Fruit fly (Drosophila melanogaster) whole organism, pupa: ENCODE data around the gene CG34303.

ENCODE experiments used
- CG12605 ChIP-seq: fragments of 200-800 bp; sonication (Bioruptor generic); IDR thresholded peaks from 2 replicates; pipeline ENCODE4 v1.3.6; 2022; ENCODE audit warnings: missing biosample characterization, missing genetic modification characterization
- CG13204 ChIP-seq: fragments of 200-800 bp; sonication (Bioruptor generic); optimal IDR thresholded peaks from 2 replicates; lab custom pipeline; 2018; ENCODE audit warnings: missing biosample characterization, mild to moderate bottlenecking, missing genetic modification characterization, moderate library complexity
- CG32121 ChIP-seq: fragments of 200-800 bp; sonication (Bioruptor generic); IDR thresholded peaks from 2 replicates; pipeline ENCODE4 v1.3.6; 2022; ENCODE audit warnings: missing biosample characterization, missing genetic modification characterization
- CG34367 ChIP-seq: fragments of 200-800 bp; sonication (Bioruptor generic); optimal IDR thresholded peaks from 2 replicates; lab custom pipeline; 2018; ENCODE audit warnings: missing biosample characterization, mild to moderate bottlenecking, missing genetic modification characterization
- CG4496 ChIP-seq: fragments of 200-800 bp; sonication (Bioruptor generic); IDR thresholded peaks from 3 replicates; pipeline ENCODE4 v1.3.6; 2022; ENCODE audit warnings: missing biosample characterization, missing genetic modification characterization
- CG8159 ChIP-seq: fragments of 200-800 bp; sonication (Bioruptor generic); optimal IDR thresholded peaks from 3 replicates; lab custom pipeline; 2018; ENCODE audit warnings: missing biosample characterization, mild to moderate bottlenecking, missing genetic modification characterization, moderate library complexity
- CG8301 ChIP-seq: fragments of 200-800 bp; sonication (Bioruptor generic); optimal IDR thresholded peaks from 2 replicates; lab custom pipeline; 2018; ENCODE audit warnings: missing biosample characterization, mild to moderate bottlenecking, missing genetic modification characterization
- CG9948 ChIP-seq: fragments of 200-800 bp; sonication (Bioruptor generic); optimal IDR thresholded peaks from 2 replicates; lab custom pipeline; 2018; ENCODE audit warnings: missing biosample characterization, mild to moderate bottlenecking, missing genetic modification characterization, moderate library complexity
- D1 ChIP-seq: fragments of 200-800 bp; sonication (Bioruptor generic); optimal IDR thresholded peaks from 2 replicates; lab custom pipeline; 2018; ENCODE audit warnings: missing biosample characterization, mild to moderate bottlenecking, missing genetic modification characterization, moderate library complexity
- EcR ChIP-seq: fragments of 200-800 bp; sonication (Bioruptor generic); optimal IDR thresholded peaks from 3 replicates; lab custom pipeline; 2019; ENCODE audit warnings: missing biosample characterization, missing genetic modification characterization, mild to moderate bottlenecking, moderate library complexity, missing genetic modification reagents
- Ets98B ChIP-seq: fragments of 200-800 bp; sonication (Bioruptor generic); IDR thresholded peaks from 2 replicates; pipeline ENCODE4 v1.3.6; 2022; ENCODE audit warnings: missing biosample characterization, missing genetic modification characterization
- Pif1A ChIP-seq: fragments of 200-800 bp; sonication (Bioruptor generic); optimal IDR thresholded peaks from 3 replicates; lab custom pipeline; 2016; ENCODE audit warnings: missing biosample characterization, missing genetic modification characterization
- Pif1B ChIP-seq: fragments of 200-800 bp; sonication (Bioruptor generic); optimal IDR thresholded peaks from 3 replicates; lab custom pipeline; 2016; ENCODE audit warnings: missing biosample characterization, missing genetic modification characterization

DNA sequence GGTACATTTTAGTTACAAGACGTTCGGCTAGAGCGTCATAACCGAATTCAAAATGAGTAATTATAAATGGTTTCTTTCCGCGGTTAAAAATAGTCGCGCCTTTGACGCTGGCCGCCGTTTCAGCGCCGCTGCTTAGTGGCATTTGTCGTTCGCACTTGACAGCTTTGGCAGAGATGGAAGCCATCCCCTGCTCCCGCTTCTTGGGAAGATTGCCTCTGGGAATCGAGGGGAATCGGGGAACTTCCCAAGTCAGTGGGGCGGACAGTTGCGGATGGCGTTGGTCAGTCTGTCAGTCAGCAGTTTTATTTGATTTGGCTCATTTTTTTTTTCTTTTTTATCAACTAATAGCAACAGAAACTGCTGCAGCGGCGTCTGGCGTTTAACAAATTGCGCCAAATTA, 44.9 kb downstream of the CG34303 start:
- TF ChIP-seq CG32121 (GFP tag; lab: Robert Waterston, UW), result peak; percentile 60; the same call in 1 of the 2 replicates
- no peak for TF ChIP-seq CG34367 (tag; lab: Kevin White, UChicago)
- no peak for TF ChIP-seq EcR (GFP tag; lab: Kevin White, UChicago)
- TF ChIP-seq CG8159 (tag; lab: Kevin White, UChicago), result no peak
- no peak for TF ChIP-seq Pif1B
- TF ChIP-seq CG12605, result no peak
- TF ChIP-seq CG8301 (tag; lab: Kevin White, UChicago), result no peak
- no peak for TF ChIP-seq Ets98B
- TF ChIP-seq CG9948 (tag; lab: Kevin White, UChicago), result no peak
- no peak for TF ChIP-seq CG13204 (GFP tag; lab: Kevin White, UChicago)
- TF ChIP-seq CG4496 (GFP tag; lab: Robert Waterston, UW), result no peak
- no peak for TF ChIP-seq D1 (tag; lab: Kevin White, UChicago)
- TF ChIP-seq Pif1A, result no peak
